Worm (Caenorhabditis elegans): ENCODE measurements around the gene M163.9.

- TF ChIP-seq lin-13 (tag; optimal IDR thresholded peaks at IDR 0.05) (peak; percentile 75), snpc-4 (tag; optimal IDR thresholded peaks at IDR 0.05) (no peak), nhr-76 (tag; optimal IDR thresholded peaks at IDR 0.05) (no peak), nhr-237 (tag; optimal IDR thresholded peaks at IDR 0.05) (no peak), unc-62 (GFP tag; optimal IDR thresholded peaks at IDR 0.05) (peak; percentile 29), pha-4 (tag; optimal IDR thresholded peaks at IDR 0.05) (peak; percentile 66), hlh-1 (tag; optimal IDR thresholded peaks at IDR 0.05) (peak; percentile 35), flh-1 (GFP tag; optimal IDR thresholded peaks at IDR 0.05) (no peak), blmp-1 (tag; optimal IDR thresholded peaks at IDR 0.05) (no peak), sptf-1 (tag; optimal IDR thresholded peaks at IDR 0.05) (peak; percentile 38), cnd-1 (tag; optimal IDR thresholded peaks at IDR 0.05) (peak; percentile 59), elt-1 (tag; optimal IDR thresholded peaks at IDR 0.05; ENCODE audit: borderline replicate concordance, insufficient read depth) (no peak), ceh-43 (GFP tag; optimal IDR thresholded peaks at IDR 0.05) (no peak)
These were observed 20.6 kb downstream of the M163.9 start, which contains the start of gene his-24 for ce11 chrX:14489945-14490344.
